Fruit fly (Drosophila melanogaster): ENCODE results near the gene CG7227.

dm6 chr2L:8033756-8034155 lies 35.8 kb upstream of the CG7227 start:
- TF ChIP-seq psq (optimal IDR thresholded peaks at IDR 0.05) = no peak
- no peak for TF ChIP-seq pan (optimal IDR thresholded peaks at IDR 0.05)

Measured in whole organism.